Worm (Caenorhabditis elegans): ENCODE data around the gene C47E12.10.

DNA sequence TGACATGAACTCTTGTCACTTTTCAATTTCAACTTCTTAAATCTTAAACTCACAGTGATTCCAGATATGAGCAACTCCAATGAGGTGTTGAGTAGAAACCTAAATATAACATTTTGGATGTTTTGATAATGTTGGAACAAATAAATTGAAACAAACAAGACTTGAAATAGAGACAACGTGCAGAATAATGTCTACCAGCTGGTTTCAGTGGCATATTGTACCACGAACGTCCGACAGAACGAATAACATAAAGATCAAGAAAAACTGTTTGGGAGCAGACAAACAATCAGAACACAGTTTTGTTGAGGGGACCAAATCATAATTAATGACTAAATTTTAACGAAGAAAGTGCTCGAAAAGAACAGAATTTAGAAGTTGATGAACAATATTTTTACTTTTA lies 19.3 kb upstream of the C47E12.10 start, which contains the start of gene gon-1:
- TF ChIP-seq him-1 (tag; optimal IDR thresholded peaks at IDR 0.05) (no peak), W03F9.2 (tag; optimal IDR thresholded peaks at IDR 0.05) (no peak)

All from whole organism, L4/young adult.